Worm (Caenorhabditis elegans): ENCODE data around the gene tat-1.

Gene tat-1

DNA sequence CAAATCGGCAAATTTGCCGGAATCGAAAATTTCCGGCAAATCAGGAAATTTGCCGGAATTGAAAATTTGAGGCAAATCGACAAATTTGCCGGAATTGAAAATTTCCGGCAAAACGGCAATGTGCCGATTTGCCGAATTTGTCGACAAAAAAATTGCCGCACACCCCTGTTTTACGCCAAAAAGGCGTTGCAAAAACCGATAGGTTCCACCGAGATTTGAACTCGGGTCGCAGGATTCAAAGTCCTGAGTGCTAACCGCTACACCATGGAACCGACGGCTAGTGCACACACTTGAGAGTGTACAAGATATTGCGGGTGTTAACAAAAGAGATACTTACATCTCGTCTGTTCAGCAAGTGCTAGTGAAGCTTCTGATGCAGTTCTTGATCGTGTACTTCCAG, 21.8 kb downstream of the tat-1 start (continued):
- TF ChIP-seq die-1 (tag; optimal IDR thresholded peaks at IDR 0.05) (peak; percentile 70), ets-4 (GFP tag; optimal IDR thresholded peaks at IDR 0.05) (no peak), ekl-4 (GFP tag; IDR thresholded peaks at IDR 0.05) (no peak), akir-1 (GFP tag; optimal IDR thresholded peaks at IDR 0.05) (no peak), mxl-1 (tag; optimal IDR thresholded peaks at IDR 0.05) (no peak), attf-3 (GFP tag; conservative IDR thresholded peaks at IDR 0.05) (0 out of 2 replicates have a peak, but pooled peaks have one; percentile 9), Y67H2A.10 (GFP tag; conservative IDR thresholded peaks at IDR 0.05) (no peak), lag-1 (GFP tag; IDR thresholded peaks at IDR 0.05) (no peak), lin-54 (GFP tag; optimal IDR thresholded peaks at IDR 0.05) (peak; percentile 23), hmg-1.2 (GFP tag; IDR thresholded peaks at IDR 0.05) (peak; percentile 48), nfya-1 (tag; optimal IDR thresholded peaks at IDR 0.05; ENCODE audit: borderline replicate concordance, insufficient read depth) (no peak), mes-4 (tag; optimal IDR thresholded peaks at IDR 0.05) (peak; percentile 5), ztf-6 (GFP tag; IDR thresholded peaks at IDR 0.05) (no peak), ceh-27 (GFP tag; optimal IDR thresholded peaks at IDR 0.05) (no peak), ztf-26 (tag; optimal IDR thresholded peaks at IDR 0.05) (peak; percentile 10), K12H6.12 (tag; optimal IDR thresholded peaks at IDR 0.05) (no peak), F23B12.7 (tag; optimal IDR thresholded peaks at IDR 0.05; ENCODE audit: insufficient read depth) (no peak), T07F8.4 (tag; optimal IDR thresholded peaks at IDR 0.05) (peak; percentile 11), ceh-40 (GFP tag; IDR thresholded peaks at IDR 0.05) (no peak), sea-2 (GFP tag; IDR thresholded peaks at IDR 0.05) (no peak), somi-1 (GFP tag; optimal IDR thresholded peaks at IDR 0.05) (peak; percentile 15), nhr-80 (tag; optimal IDR thresholded peaks at IDR 0.05) (no peak), unc-62 (GFP tag; optimal IDR thresholded peaks at IDR 0.05) (no peak), B0261.1 (tag; optimal IDR thresholded peaks at IDR 0.05) (peak; percentile 75), pha-4 (tag; optimal IDR thresholded peaks at IDR 0.05) (no peak), B0035.1 (tag; optimal IDR thresholded peaks at IDR 0.05) (no peak), lsy-27 (tag; optimal IDR thresholded peaks at IDR 0.05; ENCODE audit: borderline replicate concordance, insufficient read depth) (no peak), snpc-4 (GFP tag; optimal IDR thresholded peaks at IDR 0.05) (peak; percentile 31), snpc-4 (tag; optimal IDR thresholded peaks at IDR 0.05) (peak in 1 of 4 experiments; percentile 5), mel-28 (tag; optimal IDR thresholded peaks at IDR 0.05; ENCODE audit: borderline replicate concordance) (no peak), F57C9.4 (tag; optimal IDR thresholded peaks at IDR 0.05) (no peak), Y53F4B.3 (GFP tag; IDR thresholded peaks at IDR 0.05) (no peak), ceh-100 (GFP tag; IDR thresholded peaks at IDR 0.05) (no peak), madf-3 (GFP tag; IDR thresholded peaks at IDR 0.05) (no peak), C17E4.6 (GFP tag; IDR thresholded peaks at IDR 0.05) (0 out of 2 replicates have a peak, but pooled peaks have one; percentile 25), repo-1 (tag; optimal IDR thresholded peaks at IDR 0.05) (peak; percentile 11), T26A5.8 (tag; optimal IDR thresholded peaks at IDR 0.05) (no peak), B0336.3 (GFP tag; IDR thresholded peaks at IDR 0.05) (no peak), Y53G8AR.9 (GFP tag; conservative IDR thresholded peaks at IDR 0.05) (no peak), C06A6.2 (GFP tag; conservative IDR thresholded peaks at IDR 0.05) (0 out of 2 replicates have a peak, but pooled peaks have one; percentile 18), rpc-1 (optimal IDR thresholded peaks at IDR 0.05) (peak; percentile 67), rpc-1 (tag; optimal IDR thresholded peaks at IDR 0.05) (peak; percentile 79), tbx-9 (tag; optimal IDR thresholded peaks at IDR 0.05; ENCODE audit: borderline replicate concordance) (no peak), gei-17 (GFP tag; optimal IDR thresholded peaks at IDR 0.05) (no peak), attf-5 (GFP tag; optimal IDR thresholded peaks at IDR 0.05) (no peak), nhr-120 (GFP tag; IDR thresholded peaks at IDR 0.05) (no peak), F52B5.7 (tag; optimal IDR thresholded peaks at IDR 0.05) (peak; percentile 1), zim-3 (tag; optimal IDR thresholded peaks at IDR 0.05) (peak; percentile 7), zfh-2 (GFP tag; conservative IDR thresholded peaks at IDR 0.05) (no peak), aptf-3 (GFP tag; IDR thresholded peaks at IDR 0.05) (0 out of 2 replicates have a peak, but pooled peaks have one; percentile 57)

Measured in whole organism, young adult.